Fruit fly (Drosophila melanogaster): ENCODE data around the gene CG6333.

dm6 chr3L:17496012-17496411 lies 10.0 kb upstream of the CG6333 start:
- no peak for TF ChIP-seq usp (GFP tag; optimal IDR thresholded peaks at IDR 0.05)
- TF ChIP-seq EcR (GFP tag; optimal IDR thresholded peaks at IDR 0.05), result no peak
- no peak for TF ChIP-seq Dll (optimal IDR thresholded peaks at IDR 0.05)
- TF ChIP-seq CG8478 (optimal IDR thresholded peaks at IDR 0.05), result no peak
- no peak for TF ChIP-seq pan (optimal IDR thresholded peaks at IDR 0.05)

All from whole organism.